Worm (Caenorhabditis elegans): ENCODE results near the gene srv-5.

srv-5 gene

DNA sequence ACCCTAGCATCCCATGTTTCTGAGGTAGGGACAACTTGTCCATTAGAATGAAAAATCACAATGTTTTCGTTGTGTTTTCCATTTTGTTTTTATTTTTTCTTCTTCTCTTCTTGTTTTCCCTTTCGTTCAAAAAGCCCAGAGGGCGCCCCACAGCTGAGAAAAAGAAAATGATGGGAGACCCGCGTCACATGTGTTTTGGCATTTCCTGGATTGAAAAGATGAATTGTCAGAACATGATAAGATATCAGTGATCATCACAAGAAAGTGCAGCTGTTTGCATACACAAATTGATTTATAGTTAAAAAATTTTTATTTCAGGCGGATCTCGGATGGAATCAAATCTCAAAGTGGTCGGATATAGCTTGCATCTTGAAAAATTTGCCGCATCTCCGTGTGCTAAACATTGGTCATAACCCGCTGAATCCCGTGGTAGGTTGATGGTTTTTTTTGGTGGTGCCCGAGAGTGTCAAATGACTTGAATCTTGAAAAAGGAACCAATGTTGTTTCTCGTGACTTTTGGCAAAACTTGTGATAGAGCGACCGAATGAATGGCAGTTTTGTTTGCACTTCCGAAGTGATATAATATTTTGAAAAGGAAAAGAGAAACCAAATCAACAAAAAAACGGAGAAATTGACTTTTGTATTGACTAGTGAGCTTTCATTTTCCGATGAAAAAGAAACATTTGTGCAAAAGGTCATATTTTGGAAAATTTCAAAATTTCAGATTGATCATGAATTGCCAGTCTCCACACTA lies 14.2 kb downstream of the srv-5 start:
- TF ChIP-seq lin-15B (tag; optimal IDR thresholded peaks at IDR 0.05) (no peak), mes-2 (tag; optimal IDR thresholded peaks at IDR 0.05; ENCODE audit: poor library complexity, severe bottlenecking) (no peak), php-3 (GFP tag; IDR thresholded peaks at IDR 0.05) (no peak), daf-16 (GFP tag; optimal IDR thresholded peaks at IDR 0.05) (peak in 1 of 2 experiments; percentile 71), daf-16 (tag; optimal IDR thresholded peaks at IDR 0.05) (no peak), hlh-30 (tag; optimal IDR thresholded peaks at IDR 0.05; ENCODE audit: insufficient read depth) (peak; percentile 84), nhr-77 (tag; optimal IDR thresholded peaks at IDR 0.05) (no peak), saeg-2 (GFP tag; IDR thresholded peaks at IDR 0.05) (no peak), nhr-25 (tag; optimal IDR thresholded peaks at IDR 0.05; ENCODE audit: borderline replicate concordance, insufficient read depth) (no peak), aly-2 (tag; optimal IDR thresholded peaks at IDR 0.05) (no peak), nhr-28 (tag; optimal IDR thresholded peaks at IDR 0.05) (peak; percentile 26), Y5F2A.4 (GFP tag; optimal IDR thresholded peaks at IDR 0.05) (no peak), lin-38 (GFP tag; IDR thresholded peaks at IDR 0.05) (no peak), unc-62 (GFP tag; optimal IDR thresholded peaks at IDR 0.05 in 1 of 2) (peak in 1 of 2 experiments; percentile 59), unc-62 (tag; optimal IDR thresholded peaks at IDR 0.05) (no peak), hlh-11 (tag; optimal IDR thresholded peaks at IDR 0.05) (peak; percentile 46)

DNA sequence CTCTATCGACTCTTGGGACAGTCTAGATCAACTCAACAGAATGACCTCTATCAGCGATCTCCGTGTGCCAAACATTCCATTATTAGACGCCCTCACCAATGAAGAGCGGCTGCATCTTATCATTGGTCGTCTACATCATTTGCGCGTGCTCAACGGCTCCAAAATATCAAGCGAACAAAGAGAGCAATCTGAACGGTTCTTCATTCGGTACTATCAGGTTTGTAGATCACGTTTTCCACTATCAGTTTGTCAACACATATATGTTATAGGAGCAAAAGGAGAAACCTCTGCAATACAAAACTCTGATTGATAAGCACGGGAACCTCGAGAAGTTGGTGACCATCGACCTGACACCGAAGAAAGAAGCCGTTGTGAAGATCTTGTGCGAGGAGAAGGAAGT lies 16.2 kb downstream of the srv-5 start:
- TF ChIP-seq egl-43 (GFP tag; IDR thresholded peaks at IDR 0.05): no peak
- no peak for TF ChIP-seq mdt-29 (GFP tag; IDR thresholded peaks at IDR 0.05)
- no peak for TF ChIP-seq rbr-2 (tag; optimal IDR thresholded peaks at IDR 0.05)
- TF ChIP-seq nhr-237 (tag; optimal IDR thresholded peaks at IDR 0.05): no peak
- peak; percentile 17 for TF ChIP-seq pqm-1 (tag; optimal IDR thresholded peaks at IDR 0.05)
- TF ChIP-seq hlh-30 (tag; optimal IDR thresholded peaks at IDR 0.05; ENCODE audit: insufficient read depth): peak; percentile 32
- no peak for TF ChIP-seq ceh-20 (GFP tag; IDR thresholded peaks at IDR 0.05)
- no peak for TF ChIP-seq daf-19 (GFP tag; conservative IDR thresholded peaks at IDR 0.05)
- no peak for TF ChIP-seq nhr-48 (tag; optimal IDR thresholded peaks at IDR 0.05)
- peak; percentile 28 for TF ChIP-seq nhr-28 (tag; optimal IDR thresholded peaks at IDR 0.05)
- peak in 1 of 2 experiments; percentile 82 for TF ChIP-seq unc-62 (GFP tag; optimal IDR thresholded peaks at IDR 0.05 in 1 of 2)
- TF ChIP-seq unc-62 (tag; optimal IDR thresholded peaks at IDR 0.05): no peak
- no peak for TF ChIP-seq F49E8.2 (tag; optimal IDR thresholded peaks at IDR 0.05; ENCODE audit: borderline replicate concordance)
- TF ChIP-seq daf-12 (tag; optimal IDR thresholded peaks at IDR 0.05): no peak
- no peak for TF ChIP-seq unc-39 (tag; optimal IDR thresholded peaks at IDR 0.05)

DNA sequence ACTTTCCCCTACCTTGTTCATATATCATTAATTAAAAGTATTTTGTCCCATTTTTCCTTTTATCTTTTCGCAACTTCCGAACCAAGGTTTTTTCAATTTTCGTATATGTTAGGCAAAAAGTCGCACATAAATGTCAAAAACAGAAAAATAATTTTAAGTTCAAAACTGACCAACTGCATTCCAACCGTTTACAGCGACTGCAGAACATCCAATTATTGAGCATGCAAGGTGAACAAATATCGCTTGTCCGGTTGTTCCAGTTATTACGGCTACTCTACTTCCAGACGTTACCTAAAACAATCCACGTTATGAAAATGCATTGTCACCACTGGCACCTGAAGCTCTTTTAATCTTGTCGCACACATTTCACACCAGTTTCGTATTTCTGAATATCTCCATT lies 21.5 kb downstream of the srv-5 start, which contains the start of gene C52B9.10:
Gene C52B9.10, plus strand, starts transcription at position 301 of the 400 bp plus-strand sequence.
- TF ChIP-seq Y5F2A.4 (GFP tag; optimal IDR thresholded peaks at IDR 0.05): no peak
- no peak for TF ChIP-seq ceh-20 (GFP tag; IDR thresholded peaks at IDR 0.05)
- no peak for TF ChIP-seq saeg-2 (GFP tag; IDR thresholded peaks at IDR 0.05)
- TF ChIP-seq duxl-1 (tag; optimal IDR thresholded peaks at IDR 0.05; ENCODE audit: poor library complexity): no peak
- no peak for TF ChIP-seq unc-62 (GFP tag; optimal IDR thresholded peaks at IDR 0.05 in 1 of 2)
- TF ChIP-seq unc-62 (tag; optimal IDR thresholded peaks at IDR 0.05): no peak
- no peak for TF ChIP-seq F37D6.2 (tag; optimal IDR thresholded peaks at IDR 0.05)
- no peak for TF ChIP-seq aly-2 (tag; optimal IDR thresholded peaks at IDR 0.05)
- TF ChIP-seq pha-4 (GFP tag; IDR thresholded peaks at IDR 0.05): no peak
- TF ChIP-seq pha-4 (tag; optimal IDR thresholded peaks at IDR 0.05): no peak
- TF ChIP-seq rbr-2 (tag; optimal IDR thresholded peaks at IDR 0.05): no peak
- TF ChIP-seq lir-3 (tag; optimal IDR thresholded peaks at IDR 0.05): no peak
- no peak for TF ChIP-seq nhr-41 (GFP tag; IDR thresholded peaks at IDR 0.05)
- no peak for TF ChIP-seq fkh-10 (GFP tag; optimal IDR thresholded peaks at IDR 0.05)
- TF ChIP-seq snpc-4 (tag; optimal IDR thresholded peaks at IDR 0.05): no peak
- TF ChIP-seq T26A8.4 (GFP tag; IDR thresholded peaks at IDR 0.05): no peak
- no peak for TF ChIP-seq lin-29 (GFP tag; IDR thresholded peaks at IDR 0.05)
- TF ChIP-seq nhr-102 (tag; optimal IDR thresholded peaks at IDR 0.05): no peak
- TF ChIP-seq T20F7.1 (GFP tag; optimal IDR thresholded peaks at IDR 0.05): no peak
- no peak for TF ChIP-seq gei-8 (GFP tag; optimal IDR thresholded peaks at IDR 0.05)
- TF ChIP-seq lim-7 (GFP tag; IDR thresholded peaks at IDR 0.05): no peak

Data from whole organism, L4 larva.